Fruit fly (Drosophila melanogaster): ENCODE data around the gene CIAPIN1.

- TF ChIP-seq Crg-1 (GFP tag; optimal IDR thresholded peaks at IDR 0.05) (no peak), CG14711 (tag; optimal IDR thresholded peaks at IDR 0.05) (no peak), CG33017 (tag; optimal IDR thresholded peaks at IDR 0.05) (no peak), CG12768 (GFP tag; optimal IDR thresholded peaks at IDR 0.05) (no peak), CG7045 (GFP tag; optimal IDR thresholded peaks at IDR 0.05) (no peak), cnc (optimal IDR thresholded peaks at IDR 0.05) (no peak), kay (GFP tag; ENCODE audit: borderline replicate concordance) (no peak), CG7101 (tag; optimal IDR thresholded peaks at IDR 0.05) (no peak), CG11617 (GFP tag; optimal IDR thresholded peaks at IDR 0.05) (no peak)
Measured at dm6 chr2L:15000360-15000759, 38.3 kb downstream of the CIAPIN1 start.
